Fruit fly (Drosophila melanogaster) whole organism, embryonic: ENCODE results near the gene CG15473.

Experiments used
- ATbp ChIP-seq: fragments of 200-800 bp; sonication (Bioruptor generic); optimal IDR thresholded peaks from 2 replicates; lab custom pipeline; 2017; ENCODE audit warnings: missing biosample characterization, mild to moderate bottlenecking, missing genetic modification characterization, missing genetic modification reagents
- B-H2 ChIP-seq: fragments of 200-800 bp; sonication (Bioruptor generic); optimal IDR thresholded peaks from 2 replicates; lab custom pipeline; 2018; ENCODE audit warnings: missing biosample characterization, mild to moderate bottlenecking, missing genetic modification characterization
- CG10462 ChIP-seq: fragments of 200-800 bp; sonication (Bioruptor generic); optimal IDR thresholded peaks from 2 replicates; lab custom pipeline; 2016; ENCODE audit warnings: missing biosample characterization, missing genetic modification characterization
- CG11247 ChIP-seq: fragments of 200-800 bp; sonication (Bioruptor generic); IDR thresholded peaks from 2 replicates; pipeline ENCODE4 v1.3.6; 2022; ENCODE audit warnings: missing biosample characterization, missing genetic modification characterization
- CG11560 ChIP-seq: fragments of 200-800 bp; sonication (Bioruptor generic); IDR thresholded peaks from 3 replicates; pipeline ENCODE4 v1.3.6; 2022; ENCODE audit warnings: missing biosample characterization, missing genetic modification characterization
- CG12155 ChIP-seq: fragments of 200-800 bp; sonication (Bioruptor generic); optimal IDR thresholded peaks from 3 replicates; lab custom pipeline; 2016; ENCODE audit warnings: missing biosample characterization, missing genetic modification characterization
- CG12236 ChIP-seq: fragments of 200-800 bp; sonication (Bioruptor generic); optimal IDR thresholded peaks from 2 replicates; lab custom pipeline; 2016; ENCODE audit warnings: missing biosample characterization, missing genetic modification characterization
- CG12391 ChIP-seq: fragments of 200-800 bp; sonication (Bioruptor generic); optimal IDR thresholded peaks from 3 replicates; lab custom pipeline; 2018; ENCODE audit warnings: missing biosample characterization, mild to moderate bottlenecking, missing genetic modification characterization, moderate library complexity
- CG13296 ChIP-seq: fragments of 200-800 bp; sonication (Bioruptor generic); optimal IDR thresholded peaks from 3 replicates; lab custom pipeline; 2018; ENCODE audit warnings: missing biosample characterization, mild to moderate bottlenecking, missing genetic modification characterization
- CG14014 ChIP-seq: fragments of 200-800 bp; sonication (Bioruptor generic); IDR thresholded peaks from 2 replicates; pipeline ENCODE4 v1.3.6; 2022; ENCODE audit warnings: missing biosample characterization, missing genetic modification characterization
- CG15073 ChIP-seq: fragments of 200-800 bp; sonication (Bioruptor generic); optimal IDR thresholded peaks from 2 replicates; lab custom pipeline; 2016; ENCODE audit warnings: missing biosample characterization, missing genetic modification characterization
- CG16779 ChIP-seq: fragments of 200-800 bp; sonication (Bioruptor generic); IDR thresholded peaks from 2 replicates; pipeline ENCODE4 v1.3.6; 2022; ENCODE audit warnings: missing biosample characterization, missing genetic modification characterization
- CG17186 ChIP-seq: fragments of 200-800 bp; sonication (Bioruptor generic); optimal IDR thresholded peaks from 3 replicates; lab custom pipeline; 2017; ENCODE audit warnings: missing biosample characterization, missing genetic modification reagents, missing genetic modification characterization
- CG2129 ChIP-seq: fragments of 200-800 bp; sonication (Bioruptor generic); IDR thresholded peaks from 2 replicates; pipeline ENCODE4 v1.3.6; 2022; ENCODE audit warnings: missing biosample characterization, missing genetic modification characterization; ENCODE audit not compliant: partially characterized antibody
- CG30431 ChIP-seq: fragments of 200-800 bp; sonication (Bioruptor generic); optimal IDR thresholded peaks from 2 replicates; lab custom pipeline; 2017; ENCODE audit warnings: missing biosample characterization, missing genetic modification characterization
- CG31388 ChIP-seq: fragments of 200-800 bp; sonication (Bioruptor generic); optimal IDR thresholded peaks from 2 replicates; lab custom pipeline; 2016; ENCODE audit warnings: missing biosample characterization, missing genetic modification characterization
- CG33213 ChIP-seq: fragments of 200-800 bp; sonication (Bioruptor generic); optimal IDR thresholded peaks from 3 replicates; lab custom pipeline; 2016; ENCODE audit warnings: missing biosample characterization, missing genetic modification characterization
- CG34224 ChIP-seq: fragments of 200-800 bp; sonication (Bioruptor generic); IDR thresholded peaks from 3 replicates; pipeline ENCODE4 v1.3.6; 2022; ENCODE audit warnings: missing biosample characterization, missing genetic modification characterization; ENCODE audit not compliant: partially characterized antibody
- CG4707 ChIP-seq: fragments of 200-800 bp; sonication (Bioruptor generic); optimal IDR thresholded peaks from 2 replicates; lab custom pipeline; 2018; ENCODE audit warnings: missing biosample characterization, mild to moderate bottlenecking, missing genetic modification characterization, moderate library complexity
- CG4854 ChIP-seq: fragments of 200-800 bp; sonication (Bioruptor generic); optimal IDR thresholded peaks from 2 replicates; lab custom pipeline; 2016; ENCODE audit warnings: missing biosample characterization, missing genetic modification characterization, inconsistent platforms
- CG5180 ChIP-seq: fragments of 200-800 bp; sonication (Bioruptor generic); optimal IDR thresholded peaks from 3 replicates; lab custom pipeline; 2017; ENCODE audit warnings: missing biosample characterization, missing genetic modification characterization, mild to moderate bottlenecking, moderate library complexity, missing genetic modification reagents
- CG7987 ChIP-seq: fragments of 200-800 bp; sonication (Bioruptor generic); optimal IDR thresholded peaks from 2 replicates; lab custom pipeline; 2018; ENCODE audit warnings: missing biosample characterization, mild to moderate bottlenecking, missing genetic modification characterization, moderate library complexity
- CG8281 ChIP-seq: fragments of 200-800 bp; sonication (Bioruptor generic); optimal IDR thresholded peaks from 2 replicates; lab custom pipeline; 2018; ENCODE audit warnings: missing biosample characterization, mild to moderate bottlenecking, missing genetic modification characterization, moderate library complexity
- CG8388 ChIP-seq: fragments of 200-800 bp; sonication (Bioruptor generic); optimal IDR thresholded peaks from 2 replicates; lab custom pipeline; 2019; ENCODE audit warnings: missing biosample characterization, mild to moderate bottlenecking, missing genetic modification characterization, moderate library complexity
- Hsf ChIP-seq: fragments of 200-800 bp; sonication (Bioruptor generic); optimal IDR thresholded peaks from 3 replicates; lab custom pipeline; 2016; ENCODE audit warnings: missing biosample characterization, missing genetic modification characterization
- Nf-YB ChIP-seq: fragments of 200-800 bp; sonication (Bioruptor generic); optimal IDR thresholded peaks from 3 replicates; lab custom pipeline; 2019; ENCODE audit warnings: missing biosample characterization, mild to moderate bottlenecking, missing genetic modification characterization, moderate library complexity
- Ptx1 ChIP-seq: fragments of 200-800 bp; sonication (Bioruptor generic); IDR thresholded peaks from 2 replicates; pipeline ENCODE4 v1.3.6; 2022; ENCODE audit warnings: missing biosample characterization, missing genetic modification characterization
- Stat92E ChIP-seq, 3 experiments: fragments of >200 bp in 2 of 3; fragments of 200-800 bp in 1 of 3; sonication (Bioruptor generic) in 1 of 3; optimal IDR thresholded peaks; 2 replicates each; lab custom pipeline; 2017 to 2019; ENCODE audit warnings: missing biosample characterization in 3 of 3, missing genetic modification characterization in 3 of 3, mild to moderate bottlenecking in 1 of 3, moderate library complexity in 1 of 3
- Usf ChIP-seq: fragments of 200-800 bp; sonication (Bioruptor generic); optimal IDR thresholded peaks from 2 replicates; lab custom pipeline; 2017; ENCODE audit warnings: missing genotype, missing biosample characterization, missing genetic modification characterization
- Xrp1 ChIP-seq: fragments of 200-800 bp; sonication (Bioruptor generic); IDR thresholded peaks from 2 replicates; pipeline ENCODE4 v1.3.6; 2022; ENCODE audit warnings: missing biosample characterization, missing genetic modification characterization
- abd-A ChIP-seq: fragments of 200-800 bp; sonication (Bioruptor generic); optimal IDR thresholded peaks from 3 replicates; lab custom pipeline; 2019; ENCODE audit warnings: missing biosample characterization, mild to moderate bottlenecking, missing genetic modification characterization, moderate library complexity
- dmrt99B ChIP-seq: fragments of 200-800 bp; sonication (Bioruptor generic); optimal IDR thresholded peaks from 2 replicates; lab custom pipeline; 2018; ENCODE audit warnings: missing biosample characterization, mild to moderate bottlenecking, missing genetic modification characterization, moderate library complexity
- ftz-f1 ChIP-seq: fragments of 200-800 bp; sonication (Bioruptor generic); optimal IDR thresholded peaks from 2 replicates; lab custom pipeline; 2016; ENCODE audit warnings: missing biosample characterization, missing genetic modification characterization
- gcm ChIP-seq: fragments of 200-800 bp; sonication (Bioruptor generic); optimal IDR thresholded peaks from 2 replicates; lab custom pipeline; 2019; ENCODE audit warnings: missing biosample characterization, mild to moderate bottlenecking, missing genetic modification characterization, moderate library complexity
- gsb ChIP-seq: fragments of 200-800 bp; sonication (Bioruptor generic); IDR thresholded peaks from 2 replicates; pipeline ENCODE4 v1.3.6; 2022; ENCODE audit warnings: missing biosample characterization, missing genetic modification characterization
- gt ChIP-seq: fragments of 200-800 bp; sonication (Bioruptor generic); IDR thresholded peaks from 2 replicates; pipeline ENCODE4 v1.3.6; 2022; ENCODE audit warnings: missing biosample characterization, missing genetic modification characterization
- hbn ChIP-seq: fragments of 200-800 bp; sonication (Bioruptor generic); IDR thresholded peaks from 2 replicates; pipeline ENCODE4 v1.3.6; 2022; ENCODE audit warnings: missing biosample characterization, missing genetic modification characterization; ENCODE audit not compliant: partially characterized antibody
- her ChIP-seq: fragments of 200-800 bp; sonication (Bioruptor generic); optimal IDR thresholded peaks from 2 replicates; lab custom pipeline; 2016; ENCODE audit warnings: missing biosample characterization, missing genetic modification characterization
- klu ChIP-seq: fragments of 200-800 bp; sonication (Bioruptor generic); IDR thresholded peaks from 2 replicates; pipeline ENCODE4 v1.3.6; 2022; ENCODE audit warnings: missing biosample characterization, missing genetic modification characterization
- mld ChIP-seq: fragments of 200-800 bp; sonication (Bioruptor generic); IDR thresholded peaks from 3 replicates; pipeline ENCODE4 v1.3.6; 2022; ENCODE audit warnings: missing biosample characterization, missing genetic modification characterization; ENCODE audit not compliant: partially characterized antibody
- nmo ChIP-seq: fragments of 200-800 bp; sonication (Bioruptor generic); optimal IDR thresholded peaks from 2 replicates; lab custom pipeline; 2018; ENCODE audit warnings: missing biosample characterization, mild to moderate bottlenecking, missing genetic modification characterization, moderate library complexity
- odd ChIP-seq: fragments of 200-800 bp; sonication (Bioruptor generic); optimal IDR thresholded peaks from 2 replicates; lab custom pipeline; 2017; ENCODE audit warnings: missing biosample characterization, mild to moderate bottlenecking, missing genetic modification characterization
- prd ChIP-seq, 3 experiments: fragments of >200 bp in 2 of 3; fragments of 200-800 bp in 1 of 3; sonication (Bioruptor generic) in 1 of 3; optimal IDR thresholded peaks in 2 of 3; IDR thresholded peaks in 1 of 3; 2 replicates in 2 of 3; 3 replicates in 1 of 3; pipeline versions ENCODE4 v1.3.6 to Lab custom; 2017 to 2022; ENCODE audit warnings: missing biosample characterization in 1 of 3, missing genetic modification characterization in 1 of 3
- pzg ChIP-seq: fragments of 200-800 bp; sonication (Bioruptor generic); optimal IDR thresholded peaks from 3 replicates; lab custom pipeline; 2018; ENCODE audit warnings: missing biosample characterization, mild to moderate bottlenecking, missing genetic modification characterization, moderate library complexity
- ro ChIP-seq: fragments of 200-800 bp; sonication (Bioruptor generic); IDR thresholded peaks from 2 replicates; pipeline ENCODE4 v1.3.6; 2022; ENCODE audit warnings: missing biosample characterization, missing genetic modification characterization
- sd ChIP-seq: fragments of 200-800 bp; sonication (Bioruptor generic); optimal IDR thresholded peaks from 3 replicates; lab custom pipeline; 2018; ENCODE audit warnings: missing biosample characterization, mild to moderate bottlenecking, missing genetic modification characterization, moderate library complexity
- tap ChIP-seq: fragments of 200-800 bp; optimal IDR thresholded peaks from 3 replicates; lab custom pipeline; 2019; ENCODE audit warnings: missing biosample characterization, mild to moderate bottlenecking, missing genetic modification characterization, moderate library complexity
- wek ChIP-seq: fragments of 200-800 bp; sonication (Bioruptor generic); optimal IDR thresholded peaks from 3 replicates; lab custom pipeline; 2018; ENCODE audit warnings: missing biosample characterization, mild to moderate bottlenecking, missing genetic modification characterization, moderate library complexity

Gene CG15473

DNA sequence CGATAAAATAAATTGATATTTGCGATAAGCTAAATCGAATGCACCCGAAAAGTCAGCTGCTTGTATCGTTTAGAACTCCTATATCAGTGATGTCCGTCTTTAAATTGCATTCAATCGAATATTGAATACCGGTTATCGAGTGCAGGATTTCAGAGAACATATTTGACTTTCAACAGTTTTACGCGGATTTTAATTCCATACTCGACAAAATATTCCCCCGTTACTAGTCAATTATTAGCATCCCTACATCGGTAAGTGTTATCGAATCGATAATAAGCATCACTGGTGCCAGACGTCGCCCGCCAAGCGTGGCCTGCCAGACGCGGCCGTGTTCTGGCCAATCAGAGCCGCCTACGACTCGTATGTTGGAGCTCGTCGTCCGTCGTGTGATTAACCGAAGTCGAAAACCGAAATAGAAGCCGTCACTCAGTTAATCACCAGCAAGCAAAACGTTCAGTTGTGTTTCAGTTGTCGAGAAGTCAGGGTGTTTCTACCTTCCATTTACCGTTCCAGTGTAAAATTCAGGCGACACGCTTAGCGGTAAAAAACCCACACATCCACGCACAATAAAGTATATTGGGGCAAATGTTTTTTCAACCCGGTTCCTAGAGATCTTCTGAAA lies 33.6 kb upstream of the CG15473 start, which contains the start of gene ctp (continued):
- TF ChIP-seq sd (tag; lab: Kevin White, UChicago) = peak; percentile 8
- TF ChIP-seq CG13296 = peak; percentile 54
- no peak for TF ChIP-seq wek (GFP tag; lab: Kevin White, UChicago)
- TF ChIP-seq CG12236 = no peak
- peak in 1 of 3 experiments; percentile 40 for TF ChIP-seq Stat92E (GFP tag; optimal IDR thresholded peaks at IDR 0.05; lab: Kevin White, UChicago)
- peak; percentile 16 for TF ChIP-seq CG17186 (GFP tag; lab: Kevin White, UChicago)
- TF ChIP-seq pzg = peak; percentile 70
- TF ChIP-seq nmo (GFP tag; lab: Kevin White, UChicago) = peak; percentile 24
- no peak for TF ChIP-seq CG4854 (GFP tag; lab: Kevin White, UChicago)
- TF ChIP-seq CG33213 (GFP tag; lab: Kevin White, UChicago) = peak; percentile 23
- TF ChIP-seq CG14014 (GFP tag; lab: Robert Waterston, UW) = peak; percentile 55; the same call in 1 of the 2 replicates
- peak; percentile 34 for TF ChIP-seq CG8388
- peak; percentile 70 for TF ChIP-seq her
- TF ChIP-seq Ptx1 (GFP tag; lab: Robert Waterston, UW) = peak; percentile 32
- peak; percentile 98 for TF ChIP-seq Nf-YB (GFP tag; lab: Kevin White, UChicago)
- no peak for TF ChIP-seq CG10462 (GFP tag; lab: Kevin White, UChicago)
- no peak for TF ChIP-seq ATbp (GFP tag; lab: Kevin White, UChicago)
- peak; percentile 36; the same call in 1 of the 2 replicates for TF ChIP-seq klu
- TF ChIP-seq dmrt99B (tag; lab: Kevin White, UChicago) = peak; percentile 27
- no peak for TF ChIP-seq CG31388
- TF ChIP-seq Hsf = peak; percentile 41
- 0 out of 2 replicates have a peak, but pooled peaks have one; percentile 23 for TF ChIP-seq CG2129 (GFP tag; lab: Robert Waterston, UW)
- TF ChIP-seq CG16779 = no peak
- TF ChIP-seq gcm = peak; percentile 31
- peak; percentile 54 for TF ChIP-seq CG12391 (tag; lab: Kevin White, UChicago)
- peak; percentile 98 for TF ChIP-seq CG11560 (tag; lab: Robert Waterston, UW)
- TF ChIP-seq CG11247 = 0 out of 2 replicates have a peak, but pooled peaks have one; percentile 27
- peak; percentile 44 for TF ChIP-seq CG7987 (GFP tag; lab: Kevin White, UChicago)
- no peak for TF ChIP-seq prd (optimal IDR thresholded peaks at IDR 0.05; lab: Kevin White, UChicago)
- TF ChIP-seq prd (GFP tag; IDR thresholded peaks at IDR 0.05; lab: Robert Waterston, UW) = peak; percentile 64
- no peak for TF ChIP-seq gt
- TF ChIP-seq Usf (GFP tag; lab: Kevin White, UChicago) = no peak
- peak; percentile 61; the same call in 1 of the 3 replicates for TF ChIP-seq mld (GFP tag; lab: Robert Waterston, UW)
- no peak for TF ChIP-seq gsb (GFP tag; lab: Robert Waterston, UW)
- peak; percentile 6 for TF ChIP-seq CG5180
- TF ChIP-seq tap = peak; percentile 35
- peak; percentile 44; the same call in 1 of the 2 replicates for TF ChIP-seq Xrp1 (GFP tag; lab: Robert Waterston, UW)
- peak; percentile 11 for TF ChIP-seq CG4707
- peak; percentile 83 for TF ChIP-seq abd-A
- TF ChIP-seq CG15073 (GFP tag; lab: Kevin White, UChicago) = no peak
- TF ChIP-seq odd (GFP tag; lab: Kevin White, UChicago) = no peak
- TF ChIP-seq CG8281 (tag; lab: Kevin White, UChicago) = no peak
- TF ChIP-seq ftz-f1 = peak; percentile 14
- TF ChIP-seq CG34224 (GFP tag; lab: Robert Waterston, UW) = peak; percentile 69
- peak; percentile 40 for TF ChIP-seq CG12155 (GFP tag; lab: Kevin White, UChicago)
- TF ChIP-seq B-H2 (GFP tag; lab: Kevin White, UChicago) = peak; percentile 56
- TF ChIP-seq ro (GFP tag; lab: Robert Waterston, UW) = no peak
- TF ChIP-seq CG30431 (GFP tag; lab: Kevin White, UChicago) = no peak
- peak; percentile 68 for TF ChIP-seq hbn (GFP tag; lab: Robert Waterston, UW)
